Worm (Caenorhabditis elegans) whole organism, L1 larva: ENCODE measurements around the gene acds-10.

Experiments
- dpl-1 ChIP-seq, 3 experiments: fragments of 150-350 bp in 2 of 3; sonication (generic microtip) in 1 of 3; optimal IDR thresholded peaks; 2 replicates each; lab custom pipeline; 2014 to 2017; ENCODE audit warnings: missing biosample characterization in 3 of 3, missing genetic modification characterization in 3 of 3, missing genetic modification reagents in 3 of 3
- elt-3 ChIP-seq, 6 experiments: fragments of 150-350 bp in 1 of 6; sonication (generic microtip); optimal IDR thresholded peaks; 2 replicates each; lab custom pipeline; 2017 to 2018; ENCODE audit warnings: missing biosample characterization in 6 of 6, missing genetic modification characterization in 6 of 6, inconsistent platforms in 1 of 6
- irx-1 ChIP-seq: sonication (generic microtip); optimal IDR thresholded peaks from 2 replicates; lab custom pipeline; 2016; ENCODE audit warnings: missing genetic modification characterization, missing compliant biosample characterization
- lin-39 ChIP-seq: fragments of 150-350 bp; optimal IDR thresholded peaks from 2 replicates; lab custom pipeline; 2014; ENCODE audit warnings: missing biosample characterization, missing genetic modification reagents, missing genetic modification characterization
- mdl-1 ChIP-seq, 2 experiments: fragments of 150-350 bp; optimal IDR thresholded peaks; 2 replicates each; lab custom pipeline; 2014 to 2017; ENCODE audit warnings: missing biosample characterization in 2 of 2, missing genetic modification characterization in 2 of 2, inconsistent platforms in 1 of 2
- pqm-1 ChIP-seq: sonication (generic microtip); optimal IDR thresholded peaks from 3 replicates; lab custom pipeline; 2017; ENCODE audit warnings: missing biosample characterization, missing genetic modification characterization
- vab-15 ChIP-seq: sonication (generic microtip); optimal IDR thresholded peaks from 2 replicates; lab custom pipeline; 2017; ENCODE audit warnings: missing genotype, mild to moderate bottlenecking, missing genetic modification characterization, missing compliant biosample characterization

DNA sequence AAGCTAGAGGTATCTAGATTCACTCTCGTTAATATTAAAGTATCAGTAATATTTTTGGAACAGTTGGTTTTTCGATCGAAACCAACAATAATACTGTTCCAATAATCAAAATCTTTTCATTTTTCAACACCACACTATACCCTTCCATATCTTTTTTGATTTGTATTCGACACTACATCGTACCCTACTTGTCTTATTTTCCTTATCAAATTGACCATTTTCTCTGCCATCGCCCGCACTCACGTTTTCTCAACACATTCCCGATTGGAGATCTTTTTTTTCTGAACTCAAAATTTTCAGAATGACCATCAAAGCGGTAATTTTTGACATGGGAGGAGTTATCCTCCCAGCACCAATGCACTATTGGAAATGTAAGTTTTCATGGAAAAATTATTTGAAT lies at the start of gene acds-10:
- no peak for TF ChIP-seq mdl-1 (tag; optimal IDR thresholded peaks at IDR 0.05; lab: Kevin White, UChicago)
- TF ChIP-seq vab-15 (tag; lab: Kevin White, UChicago): no peak
- TF ChIP-seq pqm-1: no peak
- no peak for TF ChIP-seq irx-1 (tag; lab: Kevin White, UChicago)
- TF ChIP-seq lin-39 (tag; lab: Kevin White, UChicago): no peak
- TF ChIP-seq dpl-1 (GFP tag; optimal IDR thresholded peaks at IDR 0.05; lab: Kevin White, UChicago): no peak
- TF ChIP-seq elt-3 (tag; optimal IDR thresholded peaks at IDR 0.05; lab: Kevin White, UChicago): no peak
